Fruit fly (Drosophila melanogaster) Kc167 (cell line): ENCODE data around the gene Rabex-5.

ENCODE experiments used
- Sin3A ChIP-seq: fragments of >200 bp; optimal IDR thresholded peaks from 2 replicates; lab custom pipeline; 2018; ENCODE audit warnings: missing external identifiers
- h ChIP-seq: fragments of >200 bp; optimal IDR thresholded peaks from 3 replicates; lab custom pipeline; 2018; ENCODE audit warnings: missing external identifiers
- psq ChIP-seq: fragments of >200 bp; optimal IDR thresholded peaks from 2 replicates; lab custom pipeline; 2017; ENCODE audit warnings: missing external identifiers
- ttk ChIP-seq: sonication (Bioruptor generic); optimal IDR thresholded peaks from 2 replicates; lab custom pipeline; 2017; ENCODE audit warnings: missing external identifiers

DNA sequence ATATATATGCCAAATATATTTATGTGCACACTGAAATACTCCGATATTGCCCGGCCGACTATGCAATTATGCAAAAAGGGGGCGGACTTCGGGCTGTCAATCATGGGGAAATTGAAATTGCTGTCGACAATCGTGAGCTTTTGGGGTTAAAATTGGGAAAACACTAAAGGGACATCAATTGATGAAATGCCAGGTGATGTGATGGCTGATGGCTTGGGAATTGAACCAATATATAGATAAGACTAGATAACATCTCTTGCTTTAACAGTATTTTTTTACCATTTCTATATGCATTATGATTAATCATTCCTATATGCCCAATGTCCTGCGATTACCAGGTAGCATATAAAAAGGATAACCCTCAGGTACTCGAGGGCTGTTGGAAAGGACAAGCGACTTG, 17.8 kb upstream of the Rabex-5 start:
- TF ChIP-seq ttk (lab: Kevin White, UChicago) (no peak), psq (lab: Kevin White, UChicago) (no peak), Sin3A (lab: Kevin White, UChicago) (no peak), h (lab: Kevin White, UChicago) (no peak)
